Fruit fly (Drosophila melanogaster) whole organism, adult: ENCODE data around the gene trr.

Experiments
- CG1620 ChIP-seq: fragments of 200-800 bp; sonication (Bioruptor generic); optimal IDR thresholded peaks from 2 replicates; lab custom pipeline; 2016; ENCODE audit warnings: missing biosample characterization, missing genetic modification characterization
- CG5204 ChIP-seq: fragments of 200-800 bp; sonication (Bioruptor generic); optimal IDR thresholded peaks from 2 replicates; lab custom pipeline; 2016; ENCODE audit warnings: missing biosample characterization, missing genetic modification characterization
- CG7045 ChIP-seq: fragments of 200-800 bp; sonication (Bioruptor generic); optimal IDR thresholded peaks from 2 replicates; lab custom pipeline; 2017; ENCODE audit warnings: missing biosample characterization, mild to moderate bottlenecking, missing genetic modification characterization
- CG7101 ChIP-seq: fragments of 200-800 bp; sonication (Bioruptor generic); optimal IDR thresholded peaks from 2 replicates; lab custom pipeline; 2018; ENCODE audit warnings: missing biosample characterization, mild to moderate bottlenecking, missing genetic modification characterization, moderate library complexity
- Crg-1 ChIP-seq: fragments of 200-800 bp; sonication (Bioruptor generic); optimal IDR thresholded peaks from 2 replicates; lab custom pipeline; 2016; ENCODE audit warnings: missing biosample characterization, missing genetic modification characterization
- Hr96 ChIP-seq: fragments of 200-800 bp; sonication (Bioruptor generic); optimal IDR thresholded peaks from 2 replicates; lab custom pipeline; 2016; ENCODE audit warnings: missing biosample characterization, missing genetic modification characterization
- Mnt ChIP-seq: fragments of 200-800 bp; sonication (Bioruptor generic); optimal IDR thresholded peaks from 2 replicates; lab custom pipeline; 2016; ENCODE audit warnings: missing biosample characterization, mild to moderate bottlenecking, missing genetic modification characterization
- bab1 ChIP-seq: fragments of 200-800 bp; sonication (Bioruptor generic); optimal IDR thresholded peaks from 3 replicates; lab custom pipeline; 2019; ENCODE audit warnings: missing biosample characterization, mild to moderate bottlenecking, missing genetic modification characterization, moderate library complexity
- cic ChIP-seq: fragments of 200-800 bp; sonication (Bioruptor generic); optimal IDR thresholded peaks from 2 replicates; lab custom pipeline; 2017; ENCODE audit warnings: missing biosample characterization, mild to moderate bottlenecking, missing genetic modification characterization, moderate library complexity
- cnc ChIP-seq, 2 experiments: fragments of >200 bp; optimal IDR thresholded peaks; 2 replicates each; lab custom pipeline; 2017
- kay ChIP-seq: fragments of 200-800 bp; sonication (Bioruptor generic); peaks from one replicate; lab custom pipeline; 2016; ENCODE audit warnings: missing biosample characterization, missing genetic modification characterization, borderline replicate concordance
- ovo ChIP-seq: fragments of 200-800 bp; sonication (Bioruptor generic); optimal IDR thresholded peaks from 2 replicates; lab custom pipeline; 2016; ENCODE audit warnings: missing biosample characterization, missing genetic modification characterization

DNA sequence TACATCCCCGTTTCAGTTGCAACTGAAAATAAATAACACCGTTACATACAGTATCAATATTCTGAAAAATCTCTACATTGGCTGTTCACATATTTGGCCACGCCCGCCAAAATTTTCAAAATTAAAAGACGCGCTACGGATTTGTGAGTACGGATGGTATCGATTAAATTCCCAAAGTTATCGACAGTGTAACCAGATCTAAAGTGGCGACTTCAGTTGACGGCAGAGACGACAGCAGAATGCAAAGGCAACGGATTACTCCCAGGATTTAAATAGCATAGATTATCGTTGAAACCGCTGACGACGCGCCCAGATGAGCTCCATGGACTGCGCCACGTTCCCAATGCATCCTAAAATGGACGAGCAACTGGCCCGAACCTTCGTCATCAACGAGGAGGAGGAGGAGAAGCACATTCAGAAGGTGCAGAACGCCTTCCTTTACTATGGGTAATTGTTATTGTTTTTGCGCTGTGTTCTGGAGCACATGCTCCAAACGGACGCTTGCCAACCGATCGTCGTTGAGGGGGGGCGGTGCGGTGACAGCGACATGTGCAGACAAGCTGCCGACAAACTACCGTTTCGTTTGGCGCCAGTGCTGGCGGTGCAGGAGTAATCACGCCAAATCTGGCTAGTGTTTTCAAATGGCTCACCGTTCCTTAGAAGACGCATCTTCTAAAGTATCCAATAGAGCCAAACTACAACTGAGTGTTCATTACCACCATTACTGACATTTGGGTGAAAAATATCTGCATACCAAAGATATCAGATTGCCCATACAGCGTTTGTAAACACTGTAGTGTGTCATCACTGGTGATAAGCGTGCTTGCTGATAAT is 37.9 kb upstream of the trr start, which contains the start of gene CG11596:
- no peak for TF ChIP-seq Hr96 (GFP tag; lab: Kevin White, UChicago)
- TF ChIP-seq cnc (optimal IDR thresholded peaks at IDR 0.05; lab: Kevin White, UChicago): no peak
- no peak for TF ChIP-seq CG7045 (GFP tag; lab: Kevin White, UChicago)
- no peak for TF ChIP-seq cic (GFP tag; lab: Kevin White, UChicago)
- TF ChIP-seq Crg-1 (GFP tag; lab: Kevin White, UChicago): no peak
- peak; percentile 18 for TF ChIP-seq CG7101 (tag; lab: Kevin White, UChicago)
- TF ChIP-seq Mnt: peak; percentile 97
- no peak for TF ChIP-seq CG1620 (GFP tag; lab: Kevin White, UChicago)
- peak; percentile 78 for TF ChIP-seq ovo (GFP tag; lab: Kevin White, UChicago)
- no peak for TF ChIP-seq kay (GFP tag; lab: Kevin White, UChicago)
- TF ChIP-seq bab1 (GFP tag; lab: Kevin White, UChicago): peak; percentile 30
- TF ChIP-seq CG5204 (GFP tag; lab: Kevin White, UChicago): no peak
